Fruit fly (Drosophila melanogaster): Measurements from ENCODE around the gene CG33128.

CG33128 gene

dm6 chr2L:1491791-1492345 lies 2.0 kb upstream of the CG33128 start, which contains the start of gene CG31928 (continued):
- TF ChIP-seq CG11456 (GFP tag; IDR thresholded peaks at IDR 0.05) (peak; percentile 57; the same call in 1 of the 3 replicates), fd96Cb (tag; optimal IDR thresholded peaks at IDR 0.05) (no peak), Hr3 (GFP tag; optimal IDR thresholded peaks at IDR 0.05) (peak; percentile 58), Kr (GFP tag; optimal IDR thresholded peaks at IDR 0.05) (no peak), Chrac-16 (GFP tag; optimal IDR thresholded peaks at IDR 0.05) (peak; percentile 50), pita (GFP tag; optimal IDR thresholded peaks at IDR 0.05) (peak; percentile 33), CG11247 (GFP tag; IDR thresholded peaks at IDR 0.05) (0 out of 2 replicates have a peak, but pooled peaks have one; percentile 21), Hmr (GFP tag; optimal IDR thresholded peaks at IDR 0.05) (peak; percentile 13), slbo (GFP tag; IDR thresholded peaks at IDR 0.05) (peak; percentile 52), CG9932 (GFP tag; IDR thresholded peaks at IDR 0.05) (peak; percentile 41; the same call in 1 of the 2 replicates), CG14441 (GFP tag; IDR thresholded peaks at IDR 0.05) (peak; percentile 17; the same call in 1 of the 2 replicates), CG32532 (GFP tag; IDR thresholded peaks at IDR 0.05) (peak; percentile 45; the same call in 1 of the 2 replicates), seq (GFP tag; IDR thresholded peaks at IDR 0.05) (no peak), Ets97D (GFP tag; optimal IDR thresholded peaks at IDR 0.05) (peak; percentile 9), CG3995 (GFP tag; optimal IDR thresholded peaks at IDR 0.05) (no peak), dimm (GFP tag; IDR thresholded peaks at IDR 0.05) (no peak), inv (GFP tag; IDR thresholded peaks at IDR 0.05; ENCODE audit: partially characterized antibody) (no peak), CG10565 (GFP tag; optimal IDR thresholded peaks at IDR 0.05) (no peak), tll (GFP tag; optimal IDR thresholded peaks at IDR 0.05) (no peak), zfh2 (GFP tag; optimal IDR thresholded peaks at IDR 0.05) (no peak), CG34224 (GFP tag; IDR thresholded peaks at IDR 0.05; ENCODE audit: partially characterized antibody) (no peak), CG4328 (GFP tag; optimal IDR thresholded peaks at IDR 0.05) (no peak), ham (GFP tag; IDR thresholded peaks at IDR 0.05) (no peak), crol (GFP tag; IDR thresholded peaks at IDR 0.05) (no peak), knrl (GFP tag; IDR thresholded peaks at IDR 0.05; ENCODE audit: partially characterized antibody) (peak; percentile 61; the same call in 2 of the 3 replicates), stwl (tag; optimal IDR thresholded peaks at IDR 0.05) (peak; percentile 47), fu2 (GFP tag; optimal IDR thresholded peaks at IDR 0.05) (no peak), pum (GFP tag; optimal IDR thresholded peaks at IDR 0.05) (no peak), onecut (GFP tag; IDR thresholded peaks at IDR 0.05) (no peak), ato (GFP tag; IDR thresholded peaks at IDR 0.05; ENCODE audit: partially characterized antibody) (no peak), Dbx (GFP tag; IDR thresholded peaks at IDR 0.05) (peak; percentile 47; the same call in 1 of the 3 replicates), Myb (GFP tag; optimal IDR thresholded peaks at IDR 0.05) (peak; percentile 9), chif (GFP tag; optimal IDR thresholded peaks at IDR 0.05) (peak in 1 of 2 experiments; percentile 46), tin (GFP tag; optimal IDR thresholded peaks at IDR 0.05) (peak; percentile 39), CG18011 (GFP tag; optimal IDR thresholded peaks at IDR 0.05) (no peak), CG10654 (GFP tag; optimal IDR thresholded peaks at IDR 0.05) (peak; percentile 6), CG9215 (GFP tag; IDR thresholded peaks at IDR 0.05) (no peak), CkIIα-i1 (GFP tag; IDR thresholded peaks at IDR 0.05) (no peak), vvl (GFP tag; IDR thresholded peaks at IDR 0.05) (0 out of 2 replicates have a peak, but pooled peaks have one; percentile 20), CG3065 (GFP tag; optimal IDR thresholded peaks at IDR 0.05) (no peak), CTCF (GFP tag; optimal IDR thresholded peaks at IDR 0.05) (peak; percentile 97), mld (GFP tag; IDR thresholded peaks at IDR 0.05; ENCODE audit: partially characterized antibody) (no peak), PHDP (tag; optimal IDR thresholded peaks at IDR 0.05) (no peak), Rfx (GFP tag; IDR thresholded peaks at IDR 0.05) (peak; percentile 72), CG1647 (GFP tag; optimal IDR thresholded peaks at IDR 0.05) (no peak), dpn (GFP tag; optimal IDR thresholded peaks at IDR 0.05) (peak; percentile 7 to 27), sisA (GFP tag; IDR thresholded peaks at IDR 0.05) (0 out of 2 replicates have a peak, but pooled peaks have one; percentile 15), Dfd (GFP tag; optimal IDR thresholded peaks at IDR 0.05) (no peak), ab (GFP tag; optimal IDR thresholded peaks at IDR 0.05) (no peak), trem (tag; optimal IDR thresholded peaks at IDR 0.05) (peak; percentile 47), sd (tag; optimal IDR thresholded peaks at IDR 0.05) (no peak)
